Fruit fly (Drosophila melanogaster) whole organism, embryonic: ENCODE results near the gene CG13059.

Experiments used
- Antp ChIP-seq: fragments of 200-800 bp; sonication (Bioruptor generic); optimal IDR thresholded peaks from 3 replicates; lab custom pipeline; 2016; ENCODE audit warnings: missing biosample characterization, missing genetic modification characterization
- B-H1 ChIP-seq: fragments of 200-800 bp; sonication (Bioruptor generic); IDR thresholded peaks from 3 replicates; pipeline ENCODE4 v1.3.6; 2022; ENCODE audit warnings: missing biosample characterization, missing genetic modification characterization
- CG10565 ChIP-seq: fragments of 200-800 bp; sonication (Bioruptor generic); optimal IDR thresholded peaks from 3 replicates; lab custom pipeline; 2016; ENCODE audit warnings: missing biosample characterization, mild to moderate bottlenecking, missing genetic modification characterization
- CG11456 ChIP-seq: fragments of 200-800 bp; sonication (Bioruptor generic); IDR thresholded peaks from 3 replicates; pipeline ENCODE4 v1.3.6; 2022; ENCODE audit warnings: missing biosample characterization, missing genetic modification characterization
- CG11696 ChIP-seq: fragments of 200-800 bp; sonication (Bioruptor generic); IDR thresholded peaks from 2 replicates; pipeline ENCODE4 v1.3.6; 2022; ENCODE audit warnings: missing biosample characterization, missing genetic modification characterization
- CG12071 ChIP-seq: fragments of 200-800 bp; sonication (Bioruptor generic); optimal IDR thresholded peaks from 3 replicates; lab custom pipeline; 2018; ENCODE audit warnings: missing biosample characterization, mild to moderate bottlenecking, missing genetic modification characterization
- CG12236 ChIP-seq: fragments of 200-800 bp; sonication (Bioruptor generic); optimal IDR thresholded peaks from 2 replicates; lab custom pipeline; 2016; ENCODE audit warnings: missing biosample characterization, missing genetic modification characterization
- CG12391 ChIP-seq: fragments of 200-800 bp; sonication (Bioruptor generic); optimal IDR thresholded peaks from 3 replicates; lab custom pipeline; 2018; ENCODE audit warnings: missing biosample characterization, mild to moderate bottlenecking, missing genetic modification characterization, moderate library complexity
- CG15269 ChIP-seq: fragments of 200-800 bp; sonication (Bioruptor generic); optimal IDR thresholded peaks from 2 replicates; lab custom pipeline; 2018; ENCODE audit warnings: missing biosample characterization, mild to moderate bottlenecking, missing genetic modification characterization, moderate library complexity
- CG17359 ChIP-seq: fragments of 200-800 bp; sonication (Bioruptor generic); optimal IDR thresholded peaks from 3 replicates; lab custom pipeline; 2018; ENCODE audit warnings: missing biosample characterization, mild to moderate bottlenecking, missing genetic modification characterization, moderate library complexity
- CG31224 ChIP-seq: fragments of 200-800 bp; sonication (Bioruptor generic); IDR thresholded peaks from 2 replicates; pipeline ENCODE4 v1.3.6; 2022; ENCODE audit warnings: missing biosample characterization, missing genetic modification characterization
- CG3163 ChIP-seq: fragments of 200-800 bp; sonication (Bioruptor generic); optimal IDR thresholded peaks from 3 replicates; lab custom pipeline; 2016; ENCODE audit warnings: missing biosample characterization, missing genetic modification characterization
- CG4820 ChIP-seq: fragments of 200-800 bp; sonication (Bioruptor generic); optimal IDR thresholded peaks from 3 replicates; lab custom pipeline; 2016; ENCODE audit warnings: missing biosample characterization, missing genetic modification characterization
- CG6175 ChIP-seq: fragments of 200-800 bp; sonication (Bioruptor generic); IDR thresholded peaks from 3 replicates; pipeline ENCODE4 v1.3.6; 2022; ENCODE audit warnings: missing biosample characterization, missing genetic modification characterization
- CG7556 ChIP-seq: fragments of 200-800 bp; sonication (Bioruptor generic); optimal IDR thresholded peaks from 2 replicates; lab custom pipeline; 2017; ENCODE audit warnings: missing biosample characterization, mild to moderate bottlenecking, missing genetic modification characterization
- CG7839 ChIP-seq: fragments of 200-800 bp; sonication (Bioruptor generic); optimal IDR thresholded peaks from 3 replicates; lab custom pipeline; 2018; ENCODE audit warnings: missing biosample characterization, mild to moderate bottlenecking, missing genetic modification characterization, moderate library complexity
- CrebB ChIP-seq: fragments of 200-800 bp; sonication (Bioruptor generic); optimal IDR thresholded peaks from 3 replicates; lab custom pipeline; 2018; ENCODE audit warnings: missing biosample characterization, mild to moderate bottlenecking, missing genetic modification characterization
- D ChIP-seq, 2 experiments: fragments of 200-800 bp in 1 of 2; fragments of >200 bp in 1 of 2; sonication (Bioruptor generic) in 1 of 2; optimal IDR thresholded peaks; 2 replicates in 1 of 2; 3 replicates in 1 of 2; lab custom pipeline; 2017; ENCODE audit warnings: mild to moderate bottlenecking in 1 of 2, missing biosample characterization in 1 of 2, missing genetic modification characterization in 1 of 2, missing genetic modification reagents in 1 of 2
- Dfd ChIP-seq, 2 experiments: fragments of >200 bp; optimal IDR thresholded peaks; 2 replicates each; lab custom pipeline; 2017; ENCODE audit warnings: missing biosample characterization in 2 of 2, missing genetic modification characterization in 2 of 2
- Dref ChIP-seq: fragments of 200-800 bp; sonication (Bioruptor generic); IDR thresholded peaks from 2 replicates; pipeline ENCODE4 v1.3.6; 2022; ENCODE audit warnings: missing biosample characterization, missing genetic modification characterization
- Fer2 ChIP-seq: fragments of 200-800 bp; sonication (Bioruptor generic); optimal IDR thresholded peaks from 2 replicates; lab custom pipeline; 2018; ENCODE audit warnings: missing biosample characterization, mild to moderate bottlenecking, missing genetic modification characterization, moderate library complexity
- H15 ChIP-seq: fragments of 200-800 bp; sonication (Bioruptor generic); IDR thresholded peaks from 3 replicates; pipeline ENCODE4 v1.3.6; 2022; ENCODE audit warnings: missing biosample characterization, missing genetic modification characterization
- HLH4C ChIP-seq: fragments of 200-800 bp; sonication (Bioruptor generic); IDR thresholded peaks from 3 replicates; pipeline ENCODE4 v1.3.6; 2022; ENCODE audit warnings: missing biosample characterization, missing genetic modification characterization; ENCODE audit not compliant: partially characterized antibody
- Max ChIP-seq: fragments of 200-800 bp; sonication (Bioruptor generic); optimal IDR thresholded peaks from 2 replicates; lab custom pipeline; 2016; ENCODE audit warnings: missing biosample characterization, mild to moderate bottlenecking, missing genetic modification characterization
- Mrtf ChIP-seq: fragments of 200-800 bp; sonication (Bioruptor generic); IDR thresholded peaks from 3 replicates; pipeline ENCODE4 v1.3.6; 2022; ENCODE audit warnings: missing biosample characterization, missing genetic modification characterization
- Nf-YA ChIP-seq: fragments of 200-800 bp; sonication (Bioruptor generic); IDR thresholded peaks from 2 replicates; pipeline ENCODE4 v1.3.6; 2022; ENCODE audit warnings: missing biosample characterization, missing genetic modification characterization
- Opbp ChIP-seq: fragments of 200-800 bp; sonication (Bioruptor generic); IDR thresholded peaks from 3 replicates; pipeline ENCODE4 v1.3.6; 2022; ENCODE audit warnings: missing biosample characterization, missing genetic modification characterization; ENCODE audit not compliant: partially characterized antibody
- PHDP ChIP-seq: fragments of 200-800 bp; sonication (Bioruptor generic); optimal IDR thresholded peaks from 3 replicates; lab custom pipeline; 2018; ENCODE audit warnings: missing biosample characterization, mild to moderate bottlenecking, missing genetic modification characterization, moderate library complexity
- Pdp1 ChIP-seq, 2 experiments: fragments of 200-800 bp; sonication (Bioruptor generic); optimal IDR thresholded peaks; 3 replicates each; lab custom pipeline; 2016; ENCODE audit warnings: missing biosample characterization in 2 of 2, missing genetic modification characterization in 2 of 2, mild to moderate bottlenecking in 1 of 2, moderate library complexity in 1 of 2
- Sox102F ChIP-seq: fragments of 200-800 bp; sonication (Bioruptor generic); optimal IDR thresholded peaks from 2 replicates; lab custom pipeline; 2018; ENCODE audit warnings: missing biosample characterization, mild to moderate bottlenecking, missing genetic modification characterization, moderate library complexity
- Xrp1 ChIP-seq: fragments of 200-800 bp; sonication (Bioruptor generic); IDR thresholded peaks from 2 replicates; pipeline ENCODE4 v1.3.6; 2022; ENCODE audit warnings: missing biosample characterization, missing genetic modification characterization
- br ChIP-seq: fragments of >200 bp; optimal IDR thresholded peaks from 2 replicates; lab custom pipeline; 2017
- crc ChIP-seq: fragments of 200-800 bp; sonication (Bioruptor generic); optimal IDR thresholded peaks from 2 replicates; lab custom pipeline; 2016; ENCODE audit warnings: missing biosample characterization, missing genetic modification characterization
- ems ChIP-seq: fragments of 200-800 bp; sonication (Bioruptor generic); optimal IDR thresholded peaks from 3 replicates; lab custom pipeline; 2016; ENCODE audit warnings: missing biosample characterization, missing genetic modification characterization
- en ChIP-seq: fragments of 200-800 bp; sonication (Bioruptor generic); optimal IDR thresholded peaks from 2 replicates; lab custom pipeline; 2016; ENCODE audit warnings: missing biosample characterization, missing genetic modification characterization
- gcm ChIP-seq: fragments of 200-800 bp; sonication (Bioruptor generic); optimal IDR thresholded peaks from 2 replicates; lab custom pipeline; 2019; ENCODE audit warnings: missing biosample characterization, mild to moderate bottlenecking, missing genetic modification characterization, moderate library complexity
- gsb-n ChIP-seq: fragments of 200-800 bp; sonication (Bioruptor generic); optimal IDR thresholded peaks from 3 replicates; lab custom pipeline; 2018; ENCODE audit warnings: missing biosample characterization, mild to moderate bottlenecking, missing genetic modification characterization
- hkb ChIP-seq, 2 experiments: fragments of 200-800 bp in 1 of 2; fragments of >200 bp in 1 of 2; sonication (Bioruptor generic) in 1 of 2; IDR thresholded peaks in 1 of 2; optimal IDR thresholded peaks in 1 of 2; 2 replicates each; pipeline versions ENCODE4 v1.3.6 to Lab custom; 2017 to 2022; ENCODE audit warnings: missing biosample characterization in 1 of 2, missing genetic modification characterization in 1 of 2
- kah ChIP-seq: fragments of 200-800 bp; sonication (Bioruptor generic); optimal IDR thresholded peaks from 2 replicates; lab custom pipeline; 2018; ENCODE audit warnings: missing biosample characterization, mild to moderate bottlenecking, missing genetic modification characterization
- mam ChIP-seq: fragments of 200-800 bp; sonication (Bioruptor generic); optimal IDR thresholded peaks from 3 replicates; lab custom pipeline; 2016; ENCODE audit warnings: missing biosample characterization, missing genetic modification characterization
- nerfin-2 ChIP-seq: fragments of 200-800 bp; sonication (Bioruptor generic); IDR thresholded peaks from 2 replicates; pipeline ENCODE4 v1.3.6; 2022; ENCODE audit warnings: missing biosample characterization, missing genetic modification characterization; ENCODE audit not compliant: partially characterized antibody
- odd ChIP-seq: fragments of 200-800 bp; sonication (Bioruptor generic); optimal IDR thresholded peaks from 2 replicates; lab custom pipeline; 2017; ENCODE audit warnings: missing biosample characterization, mild to moderate bottlenecking, missing genetic modification characterization
- phol ChIP-seq: fragments of 200-800 bp; sonication (Bioruptor generic); optimal IDR thresholded peaks from 3 replicates; lab custom pipeline; 2018; ENCODE audit warnings: missing biosample characterization, mild to moderate bottlenecking, missing genetic modification characterization, moderate library complexity
- pros ChIP-seq: fragments of 200-800 bp; sonication (Bioruptor generic); optimal IDR thresholded peaks from 3 replicates; lab custom pipeline; 2019; ENCODE audit warnings: missing biosample characterization, mild to moderate bottlenecking, missing genetic modification characterization, moderate library complexity
- sens ChIP-seq: fragments of 200-800 bp; sonication (Bioruptor generic); peaks from one replicate; lab custom pipeline; 2016; ENCODE audit warnings: missing biosample characterization, missing genetic modification characterization
- tll ChIP-seq, 2 experiments: fragments of 200-800 bp in 1 of 2; fragments of >200 bp in 1 of 2; sonication (Bioruptor generic) in 1 of 2; optimal IDR thresholded peaks; 2 replicates each; lab custom pipeline; 2017 to 2019; ENCODE audit warnings: missing biosample characterization in 2 of 2, missing genetic modification characterization in 2 of 2, mild to moderate bottlenecking in 1 of 2, moderate library complexity in 1 of 2
- trh ChIP-seq: fragments of 200-800 bp; sonication (Bioruptor generic); optimal IDR thresholded peaks from 2 replicates; lab custom pipeline; 2016; ENCODE audit warnings: missing biosample characterization, missing genetic modification characterization
- unpg ChIP-seq: fragments of 200-800 bp; sonication (Bioruptor generic); optimal IDR thresholded peaks from 3 replicates; lab custom pipeline; 2018; ENCODE audit warnings: missing biosample characterization, mild to moderate bottlenecking, missing genetic modification characterization, moderate library complexity
- usp ChIP-seq: fragments of >200 bp; optimal IDR thresholded peaks from 2 replicates; lab custom pipeline; 2017; ENCODE audit warnings: missing biosample characterization, missing genetic modification characterization
- yki ChIP-seq: fragments of >200 bp; optimal IDR thresholded peaks from 3 replicates; lab custom pipeline; 2018
- zfh1 ChIP-seq: fragments of 200-800 bp; sonication (Bioruptor generic); IDR thresholded peaks from 3 replicates; pipeline ENCODE4 v1.3.6; 2022; ENCODE audit warnings: missing biosample characterization, missing genetic modification characterization

Gene CG13059

dm6 chr3L:16289067-16289466, 34.4 kb upstream of the CG13059 start (continued):
- TF ChIP-seq PHDP (tag; lab: Kevin White, UChicago), result no peak
- no peak for TF ChIP-seq nerfin-2 (GFP tag; lab: Robert Waterston, UW)
- TF ChIP-seq CG3163 (GFP tag; lab: Kevin White, UChicago), result no peak
- no peak for TF ChIP-seq Opbp
- TF ChIP-seq usp (GFP tag; lab: Kevin White, UChicago), result no peak
- 0 out of 2 replicates have a peak, but pooled peaks have one; percentile 20 for TF ChIP-seq Nf-YA
- no peak for TF ChIP-seq trh
- TF ChIP-seq CG31224, result no peak
- TF ChIP-seq mam, result no peak
- no peak for TF ChIP-seq Pdp1 (GFP tag; optimal IDR thresholded peaks at IDR 0.05; lab: Kevin White, UChicago)
- TF ChIP-seq CG17359, result no peak
- TF ChIP-seq Fer2 (tag; lab: Kevin White, UChicago), result no peak
- TF ChIP-seq CG12391, result no peak
- no peak for TF ChIP-seq CG4820
- TF ChIP-seq CG15269 (tag; lab: Kevin White, UChicago), result peak; percentile 67
- TF ChIP-seq odd (GFP tag; lab: Kevin White, UChicago), result no peak
- TF ChIP-seq Sox102F, result peak; percentile 31
- TF ChIP-seq hkb (optimal IDR thresholded peaks at IDR 0.05; lab: Kevin White, UChicago), result no peak
- peak; percentile 66 for TF ChIP-seq hkb (GFP tag; IDR thresholded peaks at IDR 0.05; lab: Robert Waterston, UW)
- TF ChIP-seq Dfd (GFP tag; optimal IDR thresholded peaks at IDR 0.05; lab: Kevin White, UChicago), result no peak
- TF ChIP-seq zfh1 (GFP tag; lab: Robert Waterston, UW), result no peak
- peak; percentile 39 for TF ChIP-seq CG7839 (tag; lab: Kevin White, UChicago)
- no peak for TF ChIP-seq pros (GFP tag; lab: Kevin White, UChicago)
- TF ChIP-seq br (lab: Kevin White, UChicago), result no peak
- no peak for TF ChIP-seq Max (GFP tag; lab: Kevin White, UChicago)
- TF ChIP-seq yki, result no peak
- no peak for TF ChIP-seq ems
- TF ChIP-seq unpg (GFP tag; lab: Kevin White, UChicago), result peak; percentile 59
- TF ChIP-seq phol (tag; lab: Kevin White, UChicago), result no peak
- no peak for TF ChIP-seq CG11456
- no peak for TF ChIP-seq CG6175
- no peak for TF ChIP-seq gsb-n (tag; lab: Kevin White, UChicago)
- TF ChIP-seq tll (GFP tag; optimal IDR thresholded peaks at IDR 0.05; lab: Kevin White, UChicago), result no peak
- TF ChIP-seq Antp (GFP tag; lab: Kevin White, UChicago), result no peak
- no peak for TF ChIP-seq CG10565 (GFP tag; lab: Kevin White, UChicago)
- no peak for TF ChIP-seq Dref (GFP tag; lab: Robert Waterston, UW)
- TF ChIP-seq sens, result no peak
- no peak for TF ChIP-seq CrebB (tag; lab: Kevin White, UChicago)
- TF ChIP-seq kah, result no peak
- TF ChIP-seq CG7556 (GFP tag; lab: Kevin White, UChicago), result no peak
- 0 out of 3 replicates have a peak, but pooled peaks have one; percentile 16 for TF ChIP-seq B-H1 (GFP tag; lab: Robert Waterston, UW)
- TF ChIP-seq Mrtf (GFP tag; lab: Robert Waterston, UW), result no peak
- no peak for TF ChIP-seq gcm
- TF ChIP-seq CG12236 (GFP tag; lab: Kevin White, UChicago), result no peak
- no peak for TF ChIP-seq Xrp1 (GFP tag; lab: Robert Waterston, UW)
- TF ChIP-seq CG12071, result no peak
- TF ChIP-seq CG11696 (GFP tag; lab: Robert Waterston, UW), result peak; percentile 44; the same call in 1 of the 2 replicates
- no peak for TF ChIP-seq HLH4C (GFP tag; lab: Robert Waterston, UW)
- TF ChIP-seq H15 (GFP tag; lab: Robert Waterston, UW), result peak; percentile 53; the same call in 1 of the 3 replicates
- TF ChIP-seq D (optimal IDR thresholded peaks at IDR 0.05; lab: Kevin White, UChicago), result no peak
- TF ChIP-seq D (GFP tag; optimal IDR thresholded peaks at IDR 0.05; lab: Kevin White, UChicago), result no peak
- no peak for TF ChIP-seq en (GFP tag; lab: Kevin White, UChicago)
- no peak for TF ChIP-seq crc (GFP tag; lab: Kevin White, UChicago)
